Worm (Caenorhabditis elegans): ENCODE results near the gene srab-20.

srab-20 gene

ce11 chrV:3444777-3445089 is 15.9 kb downstream of the srab-20 start, which contains the start of gene cfz-2:
cfz-2 (minus strand) TSS chrV:3444877.
- peak; percentile 29 for TF ChIP-seq F13H6.1 (tag; optimal IDR thresholded peaks at IDR 0.05)
- no peak for TF ChIP-seq zag-1 (tag; optimal IDR thresholded peaks at IDR 0.05)

- TF ChIP-seq lin-11 (tag; optimal IDR thresholded peaks at IDR 0.05) (no peak), unc-39 (tag; optimal IDR thresholded peaks at IDR 0.05) (no peak), dmd-4 (tag; optimal IDR thresholded peaks at IDR 0.05) (no peak), sem-4 (tag; optimal IDR thresholded peaks at IDR 0.05) (no peak), egl-27 (tag; optimal IDR thresholded peaks at IDR 0.05) (no peak), sma-3 (GFP tag; optimal IDR thresholded peaks at IDR 0.05) (no peak), nhr-11 (tag; optimal IDR thresholded peaks at IDR 0.05) (no peak), mdl-1 (tag; optimal IDR thresholded peaks at IDR 0.05) (no peak), F13H6.1 (tag; optimal IDR thresholded peaks at IDR 0.05) (no peak), nhr-10 (tag; optimal IDR thresholded peaks at IDR 0.05) (no peak), gmeb-1 (tag; optimal IDR thresholded peaks at IDR 0.05) (no peak), fos-1 (tag; optimal IDR thresholded peaks at IDR 0.05) (no peak), unc-62 (GFP tag; optimal IDR thresholded peaks at IDR 0.05) (no peak), snpc-4 (tag; optimal IDR thresholded peaks at IDR 0.05) (no peak), nhr-12 (tag; optimal IDR thresholded peaks at IDR 0.05) (no peak), lsy-2 (tag; optimal IDR thresholded peaks at IDR 0.05) (no peak), aly-2 (tag; optimal IDR thresholded peaks at IDR 0.05) (no peak), nhr-23 (tag; optimal IDR thresholded peaks at IDR 0.05) (no peak), alr-1 (tag; optimal IDR thresholded peaks at IDR 0.05) (no peak)
Observed at ce11 chrV:3445090-3445832, 16.5 kb downstream of the srab-20 start.

- TF ChIP-seq nhr-11 (tag; optimal IDR thresholded peaks at IDR 0.05): no peak
- no peak for TF ChIP-seq alr-1 (tag; optimal IDR thresholded peaks at IDR 0.05)
- TF ChIP-seq egl-27 (tag; optimal IDR thresholded peaks at IDR 0.05): no peak
- TF ChIP-seq unc-55 (GFP tag; optimal IDR thresholded peaks at IDR 0.05): no peak
- no peak for TF ChIP-seq ZK546.5 (tag; optimal IDR thresholded peaks at IDR 0.05)
- TF ChIP-seq ceh-16 (tag; optimal IDR thresholded peaks at IDR 0.05): no peak
- TF ChIP-seq nhr-237 (tag; optimal IDR thresholded peaks at IDR 0.05): no peak
- no peak for TF ChIP-seq blmp-1 (tag; optimal IDR thresholded peaks at IDR 0.05; ENCODE audit: insufficient read depth)
- no peak for TF ChIP-seq ztf-4 (tag; optimal IDR thresholded peaks at IDR 0.05)
- no peak for TF ChIP-seq sem-4 (tag; optimal IDR thresholded peaks at IDR 0.05)
- TF ChIP-seq C34F6.9 (tag; optimal IDR thresholded peaks at IDR 0.05): no peak
- TF ChIP-seq nhr-129 (tag; optimal IDR thresholded peaks at IDR 0.05): no peak
- no peak for TF ChIP-seq lin-39 (tag; optimal IDR thresholded peaks at IDR 0.05)
- no peak for TF ChIP-seq dmd-4 (tag; optimal IDR thresholded peaks at IDR 0.05)
- no peak for TF ChIP-seq skn-1 (tag; optimal IDR thresholded peaks at IDR 0.05)
- no peak for TF ChIP-seq nhr-21 (tag; optimal IDR thresholded peaks at IDR 0.05)
- no peak for TF ChIP-seq lsy-2 (tag; optimal IDR thresholded peaks at IDR 0.05)
- TF ChIP-seq ceh-82 (tag; optimal IDR thresholded peaks at IDR 0.05): no peak
Observed at ce11 chrV:3449810-3450209, 21.0 kb downstream of the srab-20 start.

- TF ChIP-seq gmeb-1 (tag; optimal IDR thresholded peaks at IDR 0.05) (no peak), blmp-1 (tag; optimal IDR thresholded peaks at IDR 0.05; ENCODE audit: insufficient read depth) (no peak), lin-39 (tag; optimal IDR thresholded peaks at IDR 0.05) (no peak), nhr-237 (tag; optimal IDR thresholded peaks at IDR 0.05) (no peak), nhr-129 (tag; optimal IDR thresholded peaks at IDR 0.05) (no peak), mbf-1 (tag; optimal IDR thresholded peaks at IDR 0.05) (no peak), peb-1 (tag; optimal IDR thresholded peaks at IDR 0.05) (no peak)
Observed at ce11 chrV:3450351-3450750, 21.6 kb downstream of the srab-20 start.

- TF ChIP-seq crh-2 (tag; optimal IDR thresholded peaks at IDR 0.05) (no peak), ztf-11 (tag; optimal IDR thresholded peaks at IDR 0.05) (no peak), aly-2 (tag; optimal IDR thresholded peaks at IDR 0.05) (no peak), nhr-77 (tag; optimal IDR thresholded peaks at IDR 0.05) (no peak), zag-1 (tag; optimal IDR thresholded peaks at IDR 0.05) (no peak), F13H6.1 (tag; optimal IDR thresholded peaks at IDR 0.05) (no peak)
Observed at ce11 chrV:3451646-3452045, 22.8 kb downstream of the srab-20 start.
